Worm (Caenorhabditis elegans) whole organism, young adult: ENCODE results near the gene pph-4.2.
A peak's percentile ranks its signal among the peaks of the same experiment; 100 is the strongest.

Experiments used
- F33H1.4 ChIP-seq: fragments of 200-800 bp; sonication (Bioruptor generic); IDR thresholded peaks from 2 replicates; pipeline ENCODE4 v1.3.6; 2022; ENCODE audit warnings: missing genetic modification reagents, missing genetic modification characterization, missing compliant biosample characterization
- F39B2.1 ChIP-seq: fragments of 200-800 bp; sonication (Bioruptor generic); IDR thresholded peaks from 2 replicates; pipeline ENCODE4 v1.3.6; 2022; ENCODE audit warnings: missing genetic modification reagents, missing genetic modification characterization, missing compliant biosample characterization
- F52B5.7 ChIP-seq: sonication (generic microtip); optimal IDR thresholded peaks from 2 replicates; lab custom pipeline; 2016; ENCODE audit warnings: mild to moderate bottlenecking, missing genetic modification characterization, missing compliant biosample characterization
- F57A8.1 ChIP-seq: fragments of 200-800 bp; sonication (Bioruptor generic); optimal IDR thresholded peaks from 2 replicates; lab custom pipeline; 2018; ENCODE audit warnings: mild to moderate bottlenecking, missing genetic modification characterization, moderate library complexity, missing compliant biosample characterization
- Y53F4B.3 ChIP-seq: fragments of 200-800 bp; sonication (Bioruptor generic); IDR thresholded peaks from 2 replicates; pipeline ENCODE4 v1.3.6; 2022; ENCODE audit warnings: missing genetic modification reagents, missing genetic modification characterization, missing compliant biosample characterization
- Y79H2A.3 ChIP-seq: fragments of 200-800 bp; sonication (Bioruptor generic); conservative IDR thresholded peaks from 2 replicates; pipeline ENCODE4 v1.3.6; 2022; ENCODE audit warnings: missing genetic modification reagents, missing genetic modification characterization, missing compliant biosample characterization
- akir-1 ChIP-seq: fragments of 200-800 bp; sonication (Bioruptor generic); optimal IDR thresholded peaks from 2 replicates; lab custom pipeline; 2018; ENCODE audit warnings: mild to moderate bottlenecking, missing genetic modification characterization, moderate library complexity, missing compliant biosample characterization
- ama-1 ChIP-seq, 3 experiments: fragments of 150-350 bp in 1 of 3; sonication (generic microtip) in 2 of 3; optimal IDR thresholded peaks; 2 replicates each; lab custom pipeline; 2014 to 2018; ENCODE audit warnings: missing biosample characterization in 2 of 3, missing genetic modification characterization in 2 of 3, missing genetic modification reagents in 2 of 3
- ceh-100 ChIP-seq: fragments of 200-800 bp; sonication (Bioruptor generic); IDR thresholded peaks from 2 replicates; pipeline ENCODE4 v1.3.6; 2022; ENCODE audit warnings: missing genetic modification reagents, missing genetic modification characterization, missing compliant biosample characterization
- ceh-27 ChIP-seq: fragments of 200-800 bp; sonication (Bioruptor generic); optimal IDR thresholded peaks from 2 replicates; lab custom pipeline; 2018; ENCODE audit warnings: mild to moderate bottlenecking, missing genetic modification characterization, moderate library complexity, missing compliant biosample characterization
- dpl-1 ChIP-seq: fragments of 150-350 bp; optimal IDR thresholded peaks from 2 replicates; lab custom pipeline; 2014; ENCODE audit warnings: missing biosample characterization, missing genetic modification reagents, missing genetic modification characterization
- efl-1 ChIP-seq: fragments of 150-350 bp; optimal IDR thresholded peaks from 2 replicates; lab custom pipeline; 2014; ENCODE audit warnings: missing biosample characterization, missing genetic modification reagents, missing genetic modification characterization
- fkh-3 ChIP-seq: sonication (generic microtip); optimal IDR thresholded peaks from 2 replicates; lab custom pipeline; 2016; ENCODE audit warnings: mild to moderate bottlenecking, missing genetic modification characterization, missing compliant biosample characterization
- him-1 ChIP-seq: sonication (generic microtip); optimal IDR thresholded peaks from 2 replicates; lab custom pipeline; 2016; ENCODE audit warnings: missing genotype, missing genetic modification reagents, missing genetic modification characterization, missing compliant biosample characterization
- hlh-12 ChIP-seq: sonication (generic microtip); optimal IDR thresholded peaks from 2 replicates; lab custom pipeline; 2016; ENCODE audit warnings: missing genetic modification characterization, missing compliant biosample characterization
- hlh-26 ChIP-seq: fragments of 200-800 bp; sonication (Bioruptor generic); conservative IDR thresholded peaks from 2 replicates; pipeline ENCODE4 v1.3.6; 2022; ENCODE audit warnings: missing genetic modification reagents, missing genetic modification characterization, missing compliant biosample characterization
- hmg-1.2 ChIP-seq: fragments of 200-800 bp; sonication (Bioruptor generic); IDR thresholded peaks from 2 replicates; pipeline ENCODE4 v1.3.6; 2022; ENCODE audit warnings: missing genetic modification reagents, missing genetic modification characterization, missing compliant biosample characterization
- hsf-1 ChIP-seq: fragments of 200-800 bp; sonication (Bioruptor generic); IDR thresholded peaks from 2 replicates; pipeline ENCODE4 v1.3.6; 2022; ENCODE audit warnings: missing genetic modification reagents, missing genetic modification characterization, missing compliant biosample characterization
- let-607 ChIP-seq, 2 experiments: fragments of 200-800 bp in 1 of 2; sonication (Bioruptor generic) in 1 of 2; sonication (generic microtip) in 1 of 2; optimal IDR thresholded peaks; 2 replicates each; lab custom pipeline; 2016 to 2018; ENCODE audit warnings: mild to moderate bottlenecking in 2 of 2, missing compliant biosample characterization in 2 of 2, missing genetic modification characterization in 2 of 2, moderate library complexity in 2 of 2, missing genotype in 1 of 2
- lin-35 ChIP-seq, 3 experiments: fragments of 150-350 bp in 2 of 3; sonication (generic microtip) in 1 of 3; optimal IDR thresholded peaks; 2 replicates each; lab custom pipeline; 2014 to 2018; ENCODE audit warnings: missing biosample characterization in 3 of 3, missing genetic modification characterization in 3 of 3, missing genetic modification reagents in 3 of 3
- madf-3 ChIP-seq: fragments of 200-800 bp; sonication (Bioruptor generic); IDR thresholded peaks from 2 replicates; pipeline ENCODE4 v1.3.6; 2022; ENCODE audit warnings: missing genetic modification reagents, missing genetic modification characterization, missing compliant biosample characterization
- madf-8 ChIP-seq: fragments of 200-800 bp; sonication (Bioruptor generic); conservative IDR thresholded peaks from 2 replicates; pipeline ENCODE4 v1.3.6; 2022; ENCODE audit warnings: missing genetic modification reagents, missing genetic modification characterization, missing compliant biosample characterization
- mel-28 ChIP-seq: sonication (generic microtip); optimal IDR thresholded peaks from 2 replicates; lab custom pipeline; 2016; ENCODE audit warnings: borderline replicate concordance, mild to moderate bottlenecking, missing genetic modification characterization, missing compliant biosample characterization
- nhr-179 ChIP-seq: sonication (generic microtip); optimal IDR thresholded peaks from 2 replicates; lab custom pipeline; 2016; ENCODE audit warnings: mild to moderate bottlenecking, missing genetic modification characterization, missing compliant biosample characterization
- rec-8 ChIP-seq, 2 experiments: sonication (generic microtip); optimal IDR thresholded peaks; 2 replicates each; lab custom pipeline; 2016; ENCODE audit warnings: mild to moderate bottlenecking in 2 of 2, missing genetic modification characterization in 2 of 2, missing genetic modification reagents in 2 of 2, missing genotype in 2 of 2, missing biosample characterization in 1 of 2, missing compliant biosample characterization in 1 of 2, moderate library complexity in 1 of 2
- sdz-38 ChIP-seq: sonication (generic microtip); optimal IDR thresholded peaks from 2 replicates; lab custom pipeline; 2016; ENCODE audit warnings: missing genotype, missing genetic modification characterization, missing compliant biosample characterization
- sea-2 ChIP-seq: fragments of 200-800 bp; sonication (Bioruptor generic); IDR thresholded peaks from 2 replicates; pipeline ENCODE4 v1.3.6; 2022; ENCODE audit warnings: missing genetic modification characterization, missing compliant biosample characterization
- snpc-3.4 ChIP-seq: sonication (generic microtip); optimal IDR thresholded peaks from 2 replicates; lab custom pipeline; 2017; ENCODE audit warnings: missing genetic modification characterization, mild to moderate bottlenecking, missing compliant biosample characterization, antibody characterized with exemption, moderate library complexity, missing genotype, missing genetic modification reagents
- snpc-4 ChIP-seq, 5 experiments: fragments of 150-350 bp in 1 of 5; sonication (generic microtip) in 4 of 5; optimal IDR thresholded peaks; 2 replicates each; lab custom pipeline; 2014 to 2018; ENCODE audit warnings: missing genetic modification characterization in 5 of 5, missing biosample characterization in 3 of 5, antibody characterized with exemption in 2 of 5, mild to moderate bottlenecking in 2 of 5, missing compliant biosample characterization in 2 of 5, missing genotype in 2 of 5, moderate library complexity in 2 of 5, missing genetic modification reagents in 1 of 5
- tbx-9 ChIP-seq: sonication (generic microtip); optimal IDR thresholded peaks from 2 replicates; lab custom pipeline; 2016; ENCODE audit warnings: borderline replicate concordance, missing genetic modification characterization, inconsistent platforms, missing compliant biosample characterization
- unc-130 ChIP-seq: sonication (generic microtip); optimal IDR thresholded peaks from 2 replicates; lab custom pipeline; 2016; ENCODE audit warnings: missing genetic modification reagents, missing genetic modification characterization, missing compliant biosample characterization
- xnd-1 ChIP-seq: sonication (generic microtip); optimal IDR thresholded peaks from 2 replicates; lab custom pipeline; 2016; ENCODE audit warnings: missing genotype, missing genetic modification reagents, missing genetic modification characterization, missing compliant biosample characterization
- zfh-2 ChIP-seq: fragments of 200-800 bp; sonication (Bioruptor generic); conservative IDR thresholded peaks from 2 replicates; pipeline ENCODE4 v1.3.6; 2022; ENCODE audit warnings: missing genetic modification reagents, missing genetic modification characterization, missing compliant biosample characterization
- ztf-26 ChIP-seq: sonication (generic microtip); optimal IDR thresholded peaks from 2 replicates; lab custom pipeline; 2017; ENCODE audit warnings: missing genetic modification characterization, missing compliant biosample characterization

Gene pph-4.2

DNA sequence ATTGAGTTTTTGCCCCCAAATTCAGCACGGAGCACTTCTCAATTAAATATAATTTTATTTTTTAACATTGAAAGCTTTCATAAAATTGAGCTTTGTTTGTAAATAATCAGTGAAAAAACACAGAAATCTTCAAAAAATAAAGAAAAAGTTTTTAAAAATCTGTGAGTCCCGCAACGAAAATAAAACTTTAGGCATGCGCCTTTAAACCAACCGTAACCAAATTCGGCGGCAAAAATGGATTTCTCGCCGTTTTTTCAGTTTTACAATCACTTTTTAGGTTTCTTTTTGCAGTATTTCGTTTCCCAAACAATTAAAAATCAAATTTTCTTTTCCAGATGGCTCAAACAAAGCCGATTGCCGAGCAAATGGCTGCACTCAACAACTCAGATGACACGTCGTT, 49.5 kb upstream of the pph-4.2 start, which contains the start of gene pie-1 (continued):
- TF ChIP-seq tbx-9 (no peak), Y53F4B.3 (GFP tag; lab: Robert Waterston, UW) (no peak), ceh-27 (GFP tag; lab: Kevin White, UChicago) (no peak), mel-28 (tag; lab: Kevin White, UChicago) (no peak), him-1 (tag; lab: Kevin White, UChicago) (peak; percentile 90), sdz-38 (tag; lab: Kevin White, UChicago) (no peak), snpc-4 (GFP tag; optimal IDR thresholded peaks at IDR 0.05; lab: Kevin White, UChicago) (peak; percentile 75), snpc-4 (tag; optimal IDR thresholded peaks at IDR 0.05; lab: Kevin White, UChicago) (no peak), F57A8.1 (GFP tag; lab: Kevin White, UChicago) (no peak), ceh-100 (GFP tag; lab: Robert Waterston, UW) (no peak), hmg-1.2 (no peak), sea-2 (no peak), nhr-179 (no peak), dpl-1 (GFP tag; lab: Kevin White, UChicago) (peak; percentile 94), madf-8 (peak; percentile 78), ztf-26 (tag; lab: Kevin White, UChicago) (no peak), let-607 (tag; optimal IDR thresholded peaks at IDR 0.05; lab: Kevin White, UChicago) (no peak), efl-1 (GFP tag; lab: Kevin White, UChicago) (peak; percentile 100), madf-3 (no peak), snpc-3.4 (peak; percentile 30), fkh-3 (tag; lab: Kevin White, UChicago) (no peak), lin-35 (GFP tag; optimal IDR thresholded peaks at IDR 0.05; lab: Kevin White, UChicago) (peak in 2 of 3 experiments; percentile 19 to 68), hlh-26 (GFP tag; lab: Robert Waterston, UW) (no peak), F33H1.4 (peak; percentile 92), Y79H2A.3 (GFP tag; lab: Robert Waterston, UW) (no peak)

DNA sequence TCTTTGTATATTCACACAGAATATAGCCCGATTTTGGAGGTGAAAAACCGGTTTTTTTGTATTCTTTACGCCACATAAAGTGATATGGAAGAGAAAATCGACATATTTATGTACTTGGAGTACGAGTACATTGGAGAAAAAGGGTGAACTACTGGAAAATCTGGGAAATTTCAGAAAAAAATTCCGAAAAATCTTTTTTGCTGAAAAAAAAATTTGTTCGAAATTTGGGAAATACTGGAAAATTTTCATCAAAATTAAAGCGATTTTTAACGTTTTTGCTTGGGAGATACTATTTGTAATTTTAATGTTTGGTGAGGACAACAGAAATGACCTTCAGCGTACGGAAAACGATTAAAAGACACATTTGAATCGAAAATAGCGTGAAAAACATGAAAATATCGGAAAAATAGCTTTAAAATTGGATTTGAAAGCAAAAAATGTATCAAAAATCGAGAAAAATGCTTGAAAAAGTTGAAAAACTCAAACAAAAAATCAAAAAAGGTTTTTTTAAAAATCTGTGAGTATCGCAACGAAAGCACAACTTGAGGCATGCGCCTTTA, 48.9 kb upstream of the pph-4.2 start:
- no peak for TF ChIP-seq zfh-2
- no peak for TF ChIP-seq unc-130 (GFP tag; lab: Kevin White, UChicago)
- no peak for TF ChIP-seq rec-8 (tag; optimal IDR thresholded peaks at IDR 0.05; lab: Kevin White, UChicago)
- TF ChIP-seq hlh-12 = no peak
- no peak for TF ChIP-seq F57A8.1 (GFP tag; lab: Kevin White, UChicago)
- TF ChIP-seq xnd-1 (tag; lab: Kevin White, UChicago) = no peak
- TF ChIP-seq fkh-3 (tag; lab: Kevin White, UChicago) = no peak
- TF ChIP-seq hsf-1 = no peak
- TF ChIP-seq ama-1 (optimal IDR thresholded peaks at IDR 0.05; lab: Kevin White, UChicago) = no peak
- TF ChIP-seq ama-1 (GFP tag; optimal IDR thresholded peaks at IDR 0.05; lab: Kevin White, UChicago) = peak in 1 of 2 experiments; percentile 65
- TF ChIP-seq F52B5.7 (tag; lab: Kevin White, UChicago) = no peak
- TF ChIP-seq F39B2.1 = no peak
- TF ChIP-seq sdz-38 (tag; lab: Kevin White, UChicago) = no peak
- TF ChIP-seq dpl-1 (GFP tag; lab: Kevin White, UChicago) = peak; percentile 14

DNA sequence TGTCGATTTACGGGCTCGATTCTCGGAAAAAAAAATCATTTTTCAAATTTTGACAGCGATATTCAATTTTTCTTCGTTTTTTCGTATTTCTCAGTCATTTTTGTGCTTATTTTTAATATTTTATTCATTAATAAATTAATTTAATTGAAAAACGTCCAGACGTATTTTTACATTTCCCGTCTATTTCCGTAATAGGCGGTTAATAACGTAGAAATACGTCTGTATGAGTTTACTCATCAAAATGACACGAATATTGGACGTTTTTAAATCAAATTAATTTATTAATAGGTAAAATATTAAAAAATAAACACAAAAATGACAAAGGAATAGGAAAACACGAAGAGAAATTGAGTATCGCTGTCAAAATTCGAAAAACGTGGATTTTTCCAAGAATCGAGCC, 47.6 kb upstream of the pph-4.2 start:
- TF ChIP-seq ama-1 (optimal IDR thresholded peaks at IDR 0.05; lab: Kevin White, UChicago) (no peak), ama-1 (GFP tag; optimal IDR thresholded peaks at IDR 0.05; lab: Kevin White, UChicago) (peak in 1 of 2 experiments; percentile 5), akir-1 (GFP tag; lab: Kevin White, UChicago) (no peak)
